Worm (Caenorhabditis elegans): ENCODE data around the gene aex-4.

The aex-4 gene

ce11 chrX:3715835-3716234 lies 13.2 kb upstream of the aex-4 start:
- no peak for TF ChIP-seq mdl-1 (tag; optimal IDR thresholded peaks at IDR 0.05)
- no peak for TF ChIP-seq aly-2 (tag; optimal IDR thresholded peaks at IDR 0.05)
- TF ChIP-seq lsy-12 (tag; optimal IDR thresholded peaks at IDR 0.05) = no peak
- no peak for TF ChIP-seq nhr-237 (tag; optimal IDR thresholded peaks at IDR 0.05)
- no peak for TF ChIP-seq daf-12 (tag; optimal IDR thresholded peaks at IDR 0.05)
- TF ChIP-seq nhr-25 (tag; optimal IDR thresholded peaks at IDR 0.05) = no peak
- no peak for TF ChIP-seq pha-4 (tag; optimal IDR thresholded peaks at IDR 0.05)

ce11 chrX:3725437-3725836 lies 3.6 kb upstream of the aex-4 start:
- TF ChIP-seq pqm-1 (tag; optimal IDR thresholded peaks at IDR 0.05) (no peak), nhr-67 (tag; optimal IDR thresholded peaks at IDR 0.05) (no peak), daf-12 (tag; optimal IDR thresholded peaks at IDR 0.05) (no peak), nhr-11 (tag; optimal IDR thresholded peaks at IDR 0.05) (no peak), ztf-11 (tag; optimal IDR thresholded peaks at IDR 0.05) (no peak), ceh-82 (tag; optimal IDR thresholded peaks at IDR 0.05) (no peak), fkh-10 (GFP tag; optimal IDR thresholded peaks at IDR 0.05) (no peak), pha-4 (tag; optimal IDR thresholded peaks at IDR 0.05) (no peak), nhr-77 (tag; optimal IDR thresholded peaks at IDR 0.05) (no peak)

- TF ChIP-seq eor-1 (tag; optimal IDR thresholded peaks at IDR 0.05) (no peak), nhr-11 (tag; optimal IDR thresholded peaks at IDR 0.05) (no peak), zag-1 (tag; optimal IDR thresholded peaks at IDR 0.05) (no peak), nhr-77 (tag; optimal IDR thresholded peaks at IDR 0.05) (no peak), R02D3.7 (tag; optimal IDR thresholded peaks at IDR 0.05) (no peak), daf-12 (tag; optimal IDR thresholded peaks at IDR 0.05) (no peak), nhr-43 (tag; optimal IDR thresholded peaks at IDR 0.05; ENCODE audit: poor library complexity, severe bottlenecking) (no peak), lsy-12 (tag; optimal IDR thresholded peaks at IDR 0.05) (no peak), fkh-2 (tag; optimal IDR thresholded peaks at IDR 0.05) (no peak), elt-2 (tag; optimal IDR thresholded peaks at IDR 0.05) (no peak)
These were observed 1.8 kb upstream of the aex-4 start, which contains the start of gene nlp-1 for ce11 chrX:3727274-3727673. Gene nlp-1, plus strand, starts transcription at chrX:3727574.

- no peak for TF ChIP-seq ama-1 (optimal IDR thresholded peaks at IDR 0.05)
- no peak for TF ChIP-seq jun-1 (tag; optimal IDR thresholded peaks at IDR 0.05)
- no peak for TF ChIP-seq ztf-11 (tag; optimal IDR thresholded peaks at IDR 0.05)
- TF ChIP-seq nhr-23 (tag; optimal IDR thresholded peaks at IDR 0.05) = no peak
- no peak for TF ChIP-seq nhr-76 (tag; optimal IDR thresholded peaks at IDR 0.05)
- no peak for TF ChIP-seq ceh-9 (tag; optimal IDR thresholded peaks at IDR 0.05)
- TF ChIP-seq zag-1 (tag; optimal IDR thresholded peaks at IDR 0.05) = no peak
- TF ChIP-seq R02D3.7 (tag; optimal IDR thresholded peaks at IDR 0.05) = no peak
- TF ChIP-seq nhr-67 (tag; optimal IDR thresholded peaks at IDR 0.05) = no peak
- TF ChIP-seq mdl-1 (tag; optimal IDR thresholded peaks at IDR 0.05) = no peak
- TF ChIP-seq fkh-2 (tag; optimal IDR thresholded peaks at IDR 0.05) = no peak
- no peak for TF ChIP-seq nhr-43 (tag; optimal IDR thresholded peaks at IDR 0.05; ENCODE audit: poor library complexity, severe bottlenecking)
- TF ChIP-seq ceh-16 (tag; optimal IDR thresholded peaks at IDR 0.05) = no peak
- no peak for TF ChIP-seq fos-1 (tag; optimal IDR thresholded peaks at IDR 0.05)
- no peak for TF ChIP-seq egl-27 (tag; optimal IDR thresholded peaks at IDR 0.05)
- TF ChIP-seq mml-1 (tag; optimal IDR thresholded peaks at IDR 0.05) = no peak
These were observed 4.2 kb downstream of the aex-4 start for ce11 chrX:3733321-3733720.

ce11 chrX:3733732-3734131 lies 4.7 kb downstream of the aex-4 start, which contains the start of gene tag-18:
Gene tag-18, minus strand, starts transcription at chrX:3734036.
- no peak for TF ChIP-seq nhr-43 (tag; optimal IDR thresholded peaks at IDR 0.05; ENCODE audit: poor library complexity, severe bottlenecking)
- TF ChIP-seq lin-39 (tag; optimal IDR thresholded peaks at IDR 0.05) = no peak
- TF ChIP-seq pha-4 (tag; optimal IDR thresholded peaks at IDR 0.05) = no peak
- no peak for TF ChIP-seq ZK546.5 (tag; optimal IDR thresholded peaks at IDR 0.05)
- no peak for TF ChIP-seq egl-5 (tag; optimal IDR thresholded peaks at IDR 0.05)
- TF ChIP-seq elt-2 (tag; optimal IDR thresholded peaks at IDR 0.05) = no peak
- no peak for TF ChIP-seq sea-2 (GFP tag; optimal IDR thresholded peaks at IDR 0.05)
- TF ChIP-seq fkh-2 (tag; optimal IDR thresholded peaks at IDR 0.05) = no peak
- no peak for TF ChIP-seq mdl-1 (tag; optimal IDR thresholded peaks at IDR 0.05)
- TF ChIP-seq aly-2 (tag; optimal IDR thresholded peaks at IDR 0.05) = no peak
- TF ChIP-seq ama-1 (optimal IDR thresholded peaks at IDR 0.05) = no peak
- no peak for TF ChIP-seq skn-1 (tag; optimal IDR thresholded peaks at IDR 0.05)
- no peak for TF ChIP-seq eor-1 (tag; optimal IDR thresholded peaks at IDR 0.05)
- TF ChIP-seq ceh-28 (tag; optimal IDR thresholded peaks at IDR 0.05) = no peak

Data from whole organism, L3 larva.